Fruit fly (Drosophila melanogaster): ENCODE data around the gene ND-B8.

- TF ChIP-seq br (GFP tag; optimal IDR thresholded peaks at IDR 0.05) (no peak), woc (GFP tag; optimal IDR thresholded peaks at IDR 0.05) (no peak), OdsH (GFP tag; optimal IDR thresholded peaks at IDR 0.05) (no peak), brk (GFP tag; optimal IDR thresholded peaks at IDR 0.05) (no peak), usp (GFP tag; optimal IDR thresholded peaks at IDR 0.05) (no peak), Mio (GFP tag; optimal IDR thresholded peaks at IDR 0.05) (no peak), CG32264 (GFP tag; optimal IDR thresholded peaks at IDR 0.05) (no peak), tai (GFP tag; optimal IDR thresholded peaks at IDR 0.05) (no peak), Dfd (GFP tag; optimal IDR thresholded peaks at IDR 0.05) (no peak), dl (GFP tag; optimal IDR thresholded peaks at IDR 0.05; ENCODE audit: insufficient read depth in 1 of 2, partially characterized antibody in 2 of 2) (no peak), ey (GFP tag; optimal IDR thresholded peaks at IDR 0.05) (no peak)
Observed at dm6 chr2L:4463323-4463722, 8.9 kb downstream of the ND-B8 start, which contains the start of the genes CG15443 and Paris.

All from whole organism, wandering third instar larva.